Worm (Caenorhabditis elegans) whole organism, late embryonic: Measurements from ENCODE around the gene ncl-1.

ENCODE experiments used
- C08G9.2 ChIP-seq: sonication (generic microtip); optimal IDR thresholded peaks from 2 replicates; lab custom pipeline; 2016; ENCODE audit warnings: mild to moderate bottlenecking, missing genetic modification characterization, moderate library complexity, missing compliant biosample characterization
- C38D4.7 ChIP-seq: fragments of 200-800 bp; sonication (Bioruptor generic); optimal IDR thresholded peaks from 2 replicates; lab custom pipeline; 2018; ENCODE audit warnings: mild to moderate bottlenecking, missing genetic modification characterization, moderate library complexity, missing compliant biosample characterization
- T23F11.4 ChIP-seq: fragments of 200-800 bp; sonication (Bioruptor generic); optimal IDR thresholded peaks from 2 replicates; lab custom pipeline; 2018; ENCODE audit warnings: mild to moderate bottlenecking, missing genetic modification characterization, missing compliant biosample characterization
- ceh-14 ChIP-seq: sonication (generic microtip); optimal IDR thresholded peaks from 2 replicates; lab custom pipeline; 2016; ENCODE audit warnings: missing genotype, missing genetic modification characterization, missing compliant biosample characterization
- ceh-19 ChIP-seq: fragments of 200-800 bp; sonication (Bioruptor generic); optimal IDR thresholded peaks from 2 replicates; lab custom pipeline; 2018; ENCODE audit warnings: mild to moderate bottlenecking, missing genetic modification characterization, missing compliant biosample characterization
- ceh-31 ChIP-seq: sonication (generic microtip); optimal IDR thresholded peaks from 2 replicates; lab custom pipeline; 2016; ENCODE audit warnings: missing genetic modification characterization, missing compliant biosample characterization
- ceh-48 ChIP-seq: sonication (generic microtip); optimal IDR thresholded peaks from 2 replicates; lab custom pipeline; 2016; ENCODE audit warnings: missing genetic modification characterization, inconsistent platforms, missing compliant biosample characterization
- ceh-6 ChIP-seq: fragments of 200-800 bp; sonication (Bioruptor generic); optimal IDR thresholded peaks from 2 replicates; lab custom pipeline; 2018; ENCODE audit warnings: mild to moderate bottlenecking, missing genetic modification characterization, missing compliant biosample characterization
- che-1 ChIP-seq: sonication (generic microtip); optimal IDR thresholded peaks from 2 replicates; lab custom pipeline; 2016; ENCODE audit warnings: mild to moderate bottlenecking, missing genetic modification characterization, missing compliant biosample characterization
- elt-2 ChIP-seq: sonication (generic microtip); optimal IDR thresholded peaks from 2 replicates; lab custom pipeline; 2016; ENCODE audit warnings: missing genetic modification reagents, missing genetic modification characterization, missing compliant biosample characterization
- gmeb-2 ChIP-seq: sonication (generic microtip); optimal IDR thresholded peaks from 2 replicates; lab custom pipeline; 2016; ENCODE audit warnings: missing genetic modification characterization, inconsistent platforms, missing compliant biosample characterization
- hlh-6 ChIP-seq: sonication (generic microtip); optimal IDR thresholded peaks from 2 replicates; lab custom pipeline; 2016; ENCODE audit warnings: missing genotype, missing genetic modification characterization, missing compliant biosample characterization
- hlh-8 ChIP-seq: sonication (generic microtip); optimal IDR thresholded peaks from 2 replicates; lab custom pipeline; 2016; ENCODE audit warnings: missing genotype, missing genetic modification characterization, missing compliant biosample characterization
- lim-6 ChIP-seq: sonication (generic microtip); optimal IDR thresholded peaks from 2 replicates; lab custom pipeline; 2016; ENCODE audit warnings: missing genetic modification characterization, missing compliant biosample characterization
- madf-2 ChIP-seq: sonication (generic microtip); optimal IDR thresholded peaks from 2 replicates; lab custom pipeline; 2017; ENCODE audit warnings: missing genetic modification characterization, missing compliant biosample characterization
- mec-3 ChIP-seq: sonication (generic microtip); optimal IDR thresholded peaks from 2 replicates; lab custom pipeline; 2016; ENCODE audit warnings: borderline replicate concordance, missing genetic modification characterization, missing compliant biosample characterization
- nfya-1 ChIP-seq: sonication (generic microtip); optimal IDR thresholded peaks from 2 replicates; lab custom pipeline; 2017; ENCODE audit warnings: missing genetic modification characterization, mild to moderate bottlenecking, missing compliant biosample characterization, antibody characterized with exemption, moderate library complexity
- pat-9 ChIP-seq: fragments of 200-800 bp; sonication (Bioruptor generic); optimal IDR thresholded peaks from 2 replicates; lab custom pipeline; 2018; ENCODE audit warnings: mild to moderate bottlenecking, missing genetic modification characterization, moderate library complexity, missing compliant biosample characterization
- pros-1 ChIP-seq: fragments of 150-350 bp; optimal IDR thresholded peaks from 2 replicates; lab custom pipeline; 2014; ENCODE audit warnings: missing biosample characterization, missing genetic modification reagents, missing genetic modification characterization
- rnt-1 ChIP-seq: sonication (generic microtip); optimal IDR thresholded peaks from 2 replicates; lab custom pipeline; 2016; ENCODE audit warnings: missing genetic modification characterization, missing compliant biosample characterization
- sox-4 ChIP-seq: sonication (generic microtip); optimal IDR thresholded peaks from 2 replicates; lab custom pipeline; 2017; ENCODE audit warnings: mild to moderate bottlenecking, missing genetic modification characterization, inconsistent platforms, missing compliant biosample characterization
- unc-3 ChIP-seq, 2 experiments: fragments of 200-800 bp in 1 of 2; sonication (Bioruptor generic) in 1 of 2; sonication (generic microtip) in 1 of 2; conservative IDR thresholded peaks in 1 of 2; optimal IDR thresholded peaks in 1 of 2; 2 replicates each; pipeline versions ENCODE4 v1.3.6 to Lab custom; 2016 to 2022; ENCODE audit warnings: missing compliant biosample characterization in 2 of 2, missing genetic modification characterization in 2 of 2, missing genetic modification reagents in 1 of 2
- unc-55 ChIP-seq: sonication (generic microtip); optimal IDR thresholded peaks from 2 replicates; lab custom pipeline; 2017; ENCODE audit warnings: missing biosample characterization, missing genetic modification reagents, missing genetic modification characterization

ncl-1 gene

ce11 chrIII:7779313-7779712 lies 59.8 kb downstream of the ncl-1 start:
- TF ChIP-seq C08G9.2 (tag; lab: Kevin White, UChicago) (no peak), ceh-6 (GFP tag; lab: Kevin White, UChicago) (no peak), ceh-31 (tag; lab: Kevin White, UChicago) (no peak), sox-4 (tag; lab: Kevin White, UChicago) (no peak), ceh-14 (tag; lab: Kevin White, UChicago) (no peak), unc-3 (GFP tag; conservative IDR thresholded peaks at IDR 0.05; lab: Robert Waterston, UW) (no peak), unc-3 (tag; optimal IDR thresholded peaks at IDR 0.05; lab: Kevin White, UChicago) (no peak), gmeb-2 (tag; lab: Kevin White, UChicago) (no peak), pat-9 (no peak), nfya-1 (tag; lab: Kevin White, UChicago) (no peak), pros-1 (no peak), ceh-19 (GFP tag; lab: Kevin White, UChicago) (no peak), mec-3 (tag; lab: Kevin White, UChicago) (no peak)

- TF ChIP-seq rnt-1 (peak; percentile 62), che-1 (no peak), unc-55 (peak; percentile 70), hlh-8 (no peak), elt-2 (tag; lab: Kevin White, UChicago) (no peak)
Observed at ce11 chrIII:7780566-7781238, 61.2 kb downstream of the ncl-1 start.

- TF ChIP-seq lim-6 (tag; lab: Kevin White, UChicago), result no peak
- no peak for TF ChIP-seq ceh-48 (tag; lab: Kevin White, UChicago)
Observed at ce11 chrIII:7783354-7783753, 63.8 kb downstream of the ncl-1 start, which contains the start of gene mab-5. TSS of gene mab-5 (minus strand) at chrIII:7783454.

ce11 chrIII:7784201-7784600 lies 64.7 kb downstream of the ncl-1 start:
- TF ChIP-seq hlh-8, result peak; percentile 0
- no peak for TF ChIP-seq C38D4.7
- peak; percentile 73 for TF ChIP-seq nfya-1 (tag; lab: Kevin White, UChicago)
- peak; percentile 24 for TF ChIP-seq unc-55
- peak; percentile 6 for TF ChIP-seq T23F11.4 (GFP tag; lab: Kevin White, UChicago)
- no peak for TF ChIP-seq hlh-6 (tag; lab: Kevin White, UChicago)
- no peak for TF ChIP-seq madf-2 (tag; lab: Kevin White, UChicago)
